Worm (Caenorhabditis elegans) whole organism, L4/young adult: ENCODE measurements around the gene apd-3.

Experiments
- W03F9.2 ChIP-seq: fragments of 150-350 bp; optimal IDR thresholded peaks from 2 replicates; lab custom pipeline; 2014; ENCODE audit warnings: missing biosample characterization, missing genetic modification characterization
- dao-5 ChIP-seq: sonication (generic microtip); optimal IDR thresholded peaks from 2 replicates; lab custom pipeline; 2016; ENCODE audit warnings: missing genotype, missing genetic modification characterization, moderate library complexity, missing compliant biosample characterization
- him-1 ChIP-seq: sonication (generic microtip); optimal IDR thresholded peaks from 2 replicates; lab custom pipeline; 2016; ENCODE audit warnings: missing genotype, missing genetic modification reagents, missing genetic modification characterization, missing compliant biosample characterization

The apd-3 gene

DNA sequence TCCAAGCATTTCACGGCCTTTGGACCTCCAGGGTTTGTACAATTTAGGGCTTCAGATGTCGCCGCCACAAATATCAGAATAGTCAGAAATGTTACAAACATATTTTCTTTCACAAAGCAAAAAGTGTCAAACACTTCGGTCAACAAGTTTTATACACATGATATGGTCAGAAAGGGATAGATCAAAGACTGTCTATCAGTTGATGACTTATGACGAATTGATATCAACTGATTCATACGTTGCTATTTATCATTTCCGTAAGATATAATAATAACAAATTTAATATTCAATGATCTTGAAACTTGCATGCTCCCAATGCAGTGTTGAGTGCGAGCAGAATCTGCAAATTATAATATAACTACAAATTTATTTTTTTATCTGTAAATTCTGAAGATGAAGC is 14.4 kb upstream of the apd-3 start, which contains the start of gene W10G11.1:
W10G11.1 (minus strand) TSS at position 101 of the 400 bp plus-strand sequence.
- no peak for TF ChIP-seq him-1 (tag; lab: Kevin White, UChicago)

DNA sequence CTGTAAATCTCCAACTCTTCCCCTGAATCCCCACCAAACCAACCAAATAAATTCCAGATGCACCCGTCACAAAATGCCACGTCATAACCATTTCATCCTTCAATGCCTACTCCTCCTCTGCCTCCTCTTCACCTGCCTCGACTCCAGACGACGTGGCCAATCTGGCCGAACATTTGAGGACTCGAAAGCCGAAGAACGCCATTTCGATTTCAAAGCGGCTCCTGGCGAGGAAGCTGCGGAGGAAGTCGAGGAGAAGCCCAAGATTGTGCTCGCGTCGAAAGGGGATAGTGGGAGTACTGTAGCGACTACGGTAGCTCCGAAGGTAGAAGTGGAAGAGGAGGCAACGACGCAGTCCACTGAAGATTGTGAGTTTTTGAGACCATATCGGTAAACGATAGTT is 11.2 kb upstream of the apd-3 start, which contains the start of gene lgc-45:
lgc-45 (plus strand) TSS at position 56 of the 400 bp plus-strand sequence.
- TF ChIP-seq dao-5 (tag; lab: Kevin White, UChicago) (no peak), him-1 (tag; lab: Kevin White, UChicago) (no peak), W03F9.2 (tag; lab: Kevin White, UChicago) (no peak)

DNA sequence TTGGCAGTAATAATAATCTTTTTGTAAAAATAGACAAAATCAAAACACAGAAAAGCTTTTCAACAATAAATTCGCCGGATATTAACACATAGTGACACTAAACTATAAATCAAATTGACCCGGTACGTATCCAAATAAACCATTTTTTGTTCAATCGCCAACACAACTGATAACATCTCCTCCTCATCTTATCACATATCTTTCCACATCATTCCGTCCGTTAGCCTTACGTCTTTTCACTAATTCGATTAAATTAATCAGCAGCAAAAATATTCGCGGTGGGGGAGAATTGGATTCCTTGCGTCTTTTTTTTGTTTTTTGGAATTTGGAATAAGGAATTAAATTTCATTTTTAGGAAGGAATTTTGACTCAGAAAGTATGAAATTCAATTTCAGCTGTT is 10.4 kb upstream of the apd-3 start:
- TF ChIP-seq W03F9.2 (tag; lab: Kevin White, UChicago), result no peak
- TF ChIP-seq him-1 (tag; lab: Kevin White, UChicago), result no peak
- no peak for TF ChIP-seq dao-5 (tag; lab: Kevin White, UChicago)

DNA sequence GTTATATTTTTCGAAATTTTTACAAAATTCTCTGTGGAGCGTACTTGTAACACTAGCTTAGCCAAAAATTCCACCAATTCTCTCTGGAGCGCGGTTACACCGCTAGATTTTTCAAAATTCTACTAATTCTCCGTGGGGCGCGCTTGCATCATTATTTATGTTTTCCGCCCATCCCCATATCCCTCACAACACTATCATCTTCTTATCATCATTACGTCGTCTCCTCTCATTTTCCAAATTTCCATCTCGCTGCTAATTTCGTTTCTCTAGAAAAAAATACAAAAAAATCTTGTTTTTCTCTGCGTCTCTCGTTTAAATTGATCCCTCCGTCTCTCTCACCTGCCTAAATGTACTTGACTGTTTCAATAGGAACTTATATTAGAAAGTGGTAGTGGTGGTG is 9.1 kb upstream of the apd-3 start:
- TF ChIP-seq W03F9.2 (tag; lab: Kevin White, UChicago), result no peak
- TF ChIP-seq him-1 (tag; lab: Kevin White, UChicago), result no peak
- TF ChIP-seq dao-5 (tag; lab: Kevin White, UChicago), result no peak

DNA sequence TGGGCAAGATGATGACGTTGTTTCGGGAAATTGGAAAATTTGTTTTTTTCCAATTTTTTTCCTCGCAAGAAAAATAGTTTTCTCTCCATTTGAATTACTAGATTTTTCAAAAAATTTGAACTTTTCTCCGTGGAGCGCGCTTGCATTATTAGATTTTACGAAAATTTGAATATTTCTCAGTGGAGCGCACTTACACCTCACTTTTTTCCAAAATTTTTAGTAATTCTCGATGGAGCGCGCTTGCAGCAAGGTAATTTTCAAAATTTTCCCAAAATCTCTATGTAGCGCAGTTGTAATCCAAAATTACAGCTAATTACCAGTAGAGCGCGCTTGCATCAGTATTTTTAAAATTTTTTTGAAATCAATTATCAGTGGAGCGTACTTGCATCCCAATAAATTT is 8.4 kb upstream of the apd-3 start:
- no peak for TF ChIP-seq him-1 (tag; lab: Kevin White, UChicago)
- TF ChIP-seq W03F9.2 (tag; lab: Kevin White, UChicago), result no peak
- TF ChIP-seq dao-5 (tag; lab: Kevin White, UChicago), result no peak

DNA sequence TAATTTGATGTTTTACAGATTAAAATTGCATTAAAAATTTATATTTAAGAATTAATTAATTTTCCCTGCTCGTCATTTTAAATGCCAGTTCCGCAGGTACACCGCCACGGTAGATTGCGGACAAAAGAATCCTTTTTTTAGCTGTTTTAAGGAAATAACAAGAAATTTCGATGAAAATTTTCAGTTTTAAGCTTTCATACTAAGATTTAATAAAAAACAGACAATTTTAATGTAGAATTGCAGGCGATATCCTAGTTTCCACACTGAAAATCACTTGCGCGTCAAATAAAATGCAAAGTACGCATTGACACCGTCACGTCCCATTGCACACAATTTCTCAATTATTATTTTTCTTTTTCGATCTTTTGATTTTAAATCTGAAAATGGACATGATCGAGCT is 7.2 kb upstream of the apd-3 start, which contains the start of gene dnc-3:
dnc-3 (plus strand) TSS at position 272 of the 400 bp plus-strand sequence.
- no peak for TF ChIP-seq dao-5 (tag; lab: Kevin White, UChicago)
- TF ChIP-seq W03F9.2 (tag; lab: Kevin White, UChicago), result peak; percentile 41
- TF ChIP-seq him-1 (tag; lab: Kevin White, UChicago), result no peak

DNA sequence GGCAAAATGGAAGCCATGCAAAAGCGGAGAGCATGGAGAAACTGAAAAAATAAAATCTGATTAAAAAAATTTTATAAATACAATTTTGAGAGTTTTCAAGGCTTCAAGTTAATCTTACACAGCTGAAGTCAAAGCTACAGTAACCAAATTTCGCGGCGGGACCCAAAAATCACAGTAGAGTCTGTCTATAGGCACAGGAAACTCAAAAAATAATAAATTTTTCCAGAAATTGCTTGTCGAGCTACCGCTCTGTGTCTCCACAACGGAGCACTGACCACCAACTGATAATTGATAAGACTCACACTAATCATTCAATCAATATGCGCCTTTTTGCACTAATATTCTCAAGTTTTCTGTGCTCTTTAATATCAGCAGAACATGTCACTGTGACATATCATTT is 4.1 kb upstream of the apd-3 start, which contains the start of gene W10G11.19:
W10G11.19 (plus strand) TSS at position 301 of the 400 bp plus-strand sequence.
- TF ChIP-seq him-1 (tag; lab: Kevin White, UChicago), result no peak
- no peak for TF ChIP-seq W03F9.2 (tag; lab: Kevin White, UChicago)
- TF ChIP-seq dao-5 (tag; lab: Kevin White, UChicago), result no peak

DNA sequence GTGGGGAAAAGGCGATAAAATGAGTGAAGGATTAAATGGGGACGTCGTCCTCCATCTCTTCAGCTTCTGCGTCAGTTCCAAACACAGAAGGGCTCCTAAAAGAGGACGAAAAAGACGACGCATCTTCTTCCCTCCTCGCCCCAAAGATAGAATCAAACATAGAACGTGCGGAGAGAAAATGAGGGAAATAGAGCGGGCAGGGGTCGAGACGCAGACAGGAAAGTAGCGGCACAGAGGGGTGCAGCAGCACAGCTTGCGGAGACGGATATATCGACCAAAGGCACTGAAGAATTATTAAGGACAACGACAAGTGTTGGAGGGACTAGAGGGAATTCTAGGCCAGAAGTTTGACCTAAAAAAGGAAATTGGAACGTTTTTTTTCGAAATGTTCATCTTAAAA is 1.1 kb upstream of the apd-3 start:
- TF ChIP-seq W03F9.2 (tag; lab: Kevin White, UChicago) (no peak), him-1 (tag; lab: Kevin White, UChicago) (peak; percentile 3)

DNA sequence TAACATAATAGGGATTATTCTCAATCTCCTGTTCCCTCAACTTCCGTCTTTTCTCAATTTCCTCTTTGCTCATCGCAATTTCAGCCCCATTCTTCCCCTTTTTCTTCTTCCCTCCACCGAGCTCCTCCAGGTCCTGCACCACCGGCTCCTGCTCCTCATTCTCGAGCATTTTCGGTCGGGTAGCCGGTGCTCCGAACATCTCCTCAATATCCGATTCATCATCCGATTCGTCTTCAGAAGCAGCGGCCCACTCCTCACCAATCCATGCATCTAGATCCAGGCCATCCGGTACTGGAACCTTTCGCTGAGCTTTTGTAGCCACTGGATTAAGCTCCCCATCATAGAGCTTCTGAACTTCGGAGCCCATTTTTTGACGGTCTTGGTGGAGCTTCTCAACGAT is 6.1 kb downstream of the apd-3 start:
- TF ChIP-seq him-1 (tag; lab: Kevin White, UChicago) (no peak), W03F9.2 (tag; lab: Kevin White, UChicago) (no peak), dao-5 (tag; lab: Kevin White, UChicago) (no peak)

DNA sequence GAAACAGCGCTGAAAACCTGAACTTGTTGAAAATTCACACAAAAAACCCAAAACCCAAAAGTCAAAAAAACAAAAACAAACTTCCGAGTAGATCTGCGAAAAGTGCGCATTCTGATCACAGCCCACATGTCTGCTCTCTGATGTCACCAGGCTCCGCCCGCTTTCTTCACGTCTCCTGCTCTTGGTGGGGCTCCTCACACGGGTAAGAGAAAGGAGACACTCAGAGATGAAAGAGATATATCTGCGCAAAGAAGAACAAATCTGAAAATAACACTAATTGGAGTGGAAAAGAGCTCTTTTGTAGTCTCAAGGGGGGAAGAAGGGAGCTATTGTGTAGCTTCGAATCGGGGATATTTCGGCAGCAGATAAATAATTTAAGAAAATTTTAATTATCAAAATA is 18.0 kb downstream of the apd-3 start, which contains the start of gene ncs-6:
ncs-6 (minus strand) TSS at position 261 of the 400 bp plus-strand sequence.
- no peak for TF ChIP-seq him-1 (tag; lab: Kevin White, UChicago)

DNA sequence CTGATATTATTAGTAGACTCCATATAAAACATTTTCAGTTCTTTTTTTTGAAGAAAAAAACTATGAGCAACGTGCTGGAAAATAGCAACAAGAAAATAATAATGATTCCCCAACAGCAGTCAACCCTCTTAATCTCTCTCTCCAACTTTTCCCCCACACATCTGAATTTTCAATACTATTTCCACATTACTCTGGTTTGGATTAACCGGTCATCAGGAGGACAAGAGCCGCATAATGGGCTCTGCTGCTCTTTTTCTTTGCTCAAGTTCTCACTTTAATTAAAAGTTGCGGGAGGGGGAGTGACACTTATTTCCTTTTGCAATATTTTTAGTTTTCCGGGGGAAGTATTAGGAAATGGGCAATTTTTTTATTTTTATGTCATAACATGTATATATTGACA is 18.8 kb downstream of the apd-3 start:
- no peak for TF ChIP-seq him-1 (tag; lab: Kevin White, UChicago)
- no peak for TF ChIP-seq dao-5 (tag; lab: Kevin White, UChicago)
- TF ChIP-seq W03F9.2 (tag; lab: Kevin White, UChicago), result no peak

DNA sequence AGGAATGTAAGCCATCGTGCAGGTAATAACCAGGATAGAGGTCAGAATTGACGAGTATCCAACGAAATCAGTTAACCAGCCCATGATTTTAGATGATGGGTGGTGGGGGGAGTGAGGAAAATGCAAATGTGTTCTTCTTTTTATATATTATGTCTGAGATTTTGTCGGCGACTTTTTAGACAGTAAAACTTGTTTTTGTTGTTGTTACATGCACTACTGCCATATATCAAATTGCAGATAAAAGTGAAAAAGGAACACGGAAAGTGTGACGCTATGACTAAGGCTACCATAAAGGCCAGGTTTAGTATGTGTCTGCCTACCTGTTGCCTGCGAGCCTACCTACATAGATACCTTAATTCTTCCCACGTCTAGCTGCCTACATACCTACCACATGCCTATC is 22.1 kb downstream of the apd-3 start, which contains the start of gene col-72:
col-72 (minus strand) TSS at position 101 of the 400 bp plus-strand sequence.
- TF ChIP-seq him-1 (tag; lab: Kevin White, UChicago) (no peak), W03F9.2 (tag; lab: Kevin White, UChicago) (no peak), dao-5 (tag; lab: Kevin White, UChicago) (no peak)

DNA sequence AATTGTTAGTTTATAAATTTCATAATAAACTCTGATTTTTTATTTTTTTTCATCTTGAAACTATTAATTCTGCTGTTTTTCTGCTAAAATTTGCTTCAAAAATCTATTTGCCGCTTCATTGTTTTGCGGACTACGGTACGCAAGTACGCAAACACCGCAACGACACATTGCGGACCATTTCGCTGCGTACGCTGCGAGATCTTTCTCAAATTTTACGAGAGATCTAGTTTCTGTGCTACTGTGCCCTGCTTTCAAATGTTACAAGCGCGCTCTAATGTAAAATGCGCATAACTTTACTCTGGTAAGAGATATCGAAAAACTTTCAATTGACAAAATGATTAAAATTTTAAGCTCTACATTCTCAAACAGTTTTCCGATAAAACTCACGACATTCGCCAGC is 22.7 kb downstream of the apd-3 start:
- TF ChIP-seq W03F9.2 (tag; lab: Kevin White, UChicago) (peak; percentile 10), him-1 (tag; lab: Kevin White, UChicago) (peak; percentile 51)

DNA sequence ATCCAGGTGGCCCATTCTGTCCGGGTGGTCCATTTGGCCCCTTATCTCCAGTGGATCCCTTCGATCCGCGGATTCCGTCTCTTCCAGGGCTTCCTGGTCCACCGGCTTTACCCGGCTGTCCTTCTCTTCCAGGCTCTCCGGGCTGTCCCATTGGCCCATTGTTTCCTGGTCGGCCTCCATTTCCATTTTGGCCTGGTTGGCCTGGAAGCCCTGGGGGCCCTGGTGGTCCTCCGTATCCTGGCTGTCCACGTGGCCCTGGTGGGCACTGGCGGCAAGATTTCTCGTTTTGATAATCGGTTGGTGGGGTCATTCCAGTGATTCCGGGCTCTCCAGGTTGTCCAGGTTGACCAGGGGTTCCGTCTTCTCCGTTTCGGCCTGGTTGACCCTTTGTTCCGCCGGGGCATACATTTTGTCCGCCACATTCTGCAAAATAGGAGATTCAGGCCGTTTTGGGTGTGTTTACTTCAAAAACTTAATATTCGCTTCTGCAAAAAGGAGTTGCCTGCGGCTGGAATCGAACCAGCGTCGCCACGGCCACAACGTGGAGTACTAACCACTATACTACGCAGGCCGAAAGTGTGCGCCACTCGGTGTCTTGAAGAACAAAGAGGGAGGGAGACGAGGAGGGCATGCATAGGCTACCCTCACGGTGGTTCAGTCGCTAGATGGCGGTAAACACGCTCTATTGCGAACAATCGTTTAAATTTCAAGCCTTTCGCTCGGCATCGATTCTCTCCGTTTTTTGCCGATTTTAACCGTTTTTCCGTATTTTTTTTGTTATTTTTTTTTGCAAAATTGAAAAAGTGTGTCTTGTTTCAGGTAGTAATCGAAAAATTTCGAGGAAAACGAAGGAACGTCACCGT is 25.0 kb downstream of the apd-3 start, which contains the start of gene W09G10.9:
W09G10.9 (plus strand) TSS at position 813 of the 863 bp plus-strand sequence.
- TF ChIP-seq dao-5 (tag; lab: Kevin White, UChicago) (no peak), W03F9.2 (tag; lab: Kevin White, UChicago) (no peak), him-1 (tag; lab: Kevin White, UChicago) (no peak)
